Worm (Caenorhabditis elegans) whole organism, L4 larva: ENCODE results near the gene pqn-80.
A peak's percentile ranks its signal among the peaks of the same experiment; 100 is the strongest.

Source experiments
- D1046.2 ChIP-seq: fragments of 200-800 bp; sonication (Bioruptor generic); IDR thresholded peaks from 2 replicates; pipeline ENCODE4 v1.3.6; 2022; ENCODE audit warnings: missing genetic modification characterization, missing compliant biosample characterization
- F10B5.3 ChIP-seq: sonication (generic microtip); optimal IDR thresholded peaks from 2 replicates; lab custom pipeline; 2016; ENCODE audit warnings: mild to moderate bottlenecking, missing genetic modification characterization, missing compliant biosample characterization
- T20F7.1 ChIP-seq: fragments of 200-800 bp; sonication (Bioruptor generic); optimal IDR thresholded peaks from 2 replicates; lab custom pipeline; 2018; ENCODE audit warnings: mild to moderate bottlenecking, missing genetic modification characterization, missing compliant biosample characterization
- Y48G9A.11 ChIP-seq: fragments of 200-800 bp; sonication (Bioruptor generic); IDR thresholded peaks from 2 replicates; pipeline ENCODE4 v1.3.6; 2022; ENCODE audit warnings: missing genetic modification reagents, missing genetic modification characterization, missing compliant biosample characterization
- ZK546.5 ChIP-seq, 2 experiments: sonication (generic microtip); optimal IDR thresholded peaks; 2 replicates each; lab custom pipeline; 2017; ENCODE audit warnings: missing biosample characterization in 2 of 2, missing genetic modification characterization in 2 of 2
- attf-4 ChIP-seq: sonication (generic microtip); optimal IDR thresholded peaks from 3 replicates; lab custom pipeline; 2017; ENCODE audit warnings: missing biosample characterization, missing genetic modification characterization
- ceh-32 ChIP-seq: sonication (generic microtip); optimal IDR thresholded peaks from 2 replicates; lab custom pipeline; 2016; ENCODE audit warnings: mild to moderate bottlenecking, missing genetic modification characterization, missing compliant biosample characterization; ENCODE audit not compliant: poor library complexity
- ceh-62 ChIP-seq: sonication (generic microtip); optimal IDR thresholded peaks from 2 replicates; lab custom pipeline; 2017; ENCODE audit warnings: missing biosample characterization, missing genetic modification characterization
- ces-1 ChIP-seq: fragments of 150-350 bp; sonication (generic microtip); optimal IDR thresholded peaks from 4 replicates; lab custom pipeline; 2014; ENCODE audit warnings: missing biosample characterization, missing genetic modification reagents, missing genetic modification characterization
- ctbp-1 ChIP-seq: fragments of 200-800 bp; sonication (Bioruptor generic); IDR thresholded peaks from 2 replicates; pipeline ENCODE4 v1.3.6; 2022; ENCODE audit warnings: missing genetic modification reagents, missing genetic modification characterization, missing compliant biosample characterization
- daf-12 ChIP-seq: fragments of 150-350 bp; optimal IDR thresholded peaks from 2 replicates; lab custom pipeline; 2014; ENCODE audit warnings: missing biosample characterization, missing genetic modification reagents, missing genetic modification characterization
- daf-8 ChIP-seq: fragments of 200-800 bp; sonication (Bioruptor generic); IDR thresholded peaks from 2 replicates; pipeline ENCODE4 v1.3.6; 2022; ENCODE audit warnings: missing genetic modification characterization, missing compliant biosample characterization
- dmd-6 ChIP-seq: fragments of 200-800 bp; sonication (Bioruptor generic); IDR thresholded peaks from 2 replicates; pipeline ENCODE4 v1.3.6; 2022; ENCODE audit warnings: missing genetic modification reagents, missing genetic modification characterization, missing compliant biosample characterization
- dmd-8 ChIP-seq: fragments of 200-800 bp; sonication (Bioruptor generic); IDR thresholded peaks from 2 replicates; pipeline ENCODE4 v1.3.6; 2022; ENCODE audit warnings: missing genetic modification characterization, missing compliant biosample characterization
- dmd-9 ChIP-seq: fragments of 200-800 bp; sonication (Bioruptor generic); IDR thresholded peaks from 2 replicates; pipeline ENCODE4 v1.3.6; 2022; ENCODE audit warnings: missing genetic modification reagents, missing genetic modification characterization, missing compliant biosample characterization
- dpl-1 ChIP-seq: fragments of 150-350 bp; optimal IDR thresholded peaks from 2 replicates; lab custom pipeline; 2014; ENCODE audit warnings: missing biosample characterization, missing genetic modification reagents, missing genetic modification characterization
- duxl-1 ChIP-seq: sonication (generic microtip); optimal IDR thresholded peaks from 2 replicates; lab custom pipeline; 2016; ENCODE audit warnings: mild to moderate bottlenecking, missing genetic modification characterization, moderate library complexity, missing compliant biosample characterization; ENCODE audit not compliant: poor library complexity
- hif-1 ChIP-seq, 2 experiments: sonication (generic microtip); optimal IDR thresholded peaks; 2 replicates each; lab custom pipeline; 2016 to 2017; ENCODE audit warnings: missing compliant biosample characterization in 2 of 2, missing genetic modification characterization in 2 of 2, missing genetic modification reagents in 2 of 2, missing genotype in 2 of 2, mild to moderate bottlenecking in 1 of 2
- hlh-11 ChIP-seq: fragments of 200-800 bp; sonication (Bioruptor generic); optimal IDR thresholded peaks from 2 replicates; lab custom pipeline; 2018; ENCODE audit warnings: mild to moderate bottlenecking, missing genetic modification characterization, missing compliant biosample characterization
- hlh-30 ChIP-seq: sonication (generic microtip); optimal IDR thresholded peaks from 2 replicates; lab custom pipeline; 2017; ENCODE audit warnings: antibody characterized with exemption, mild to moderate bottlenecking, missing genetic modification characterization, missing compliant biosample characterization; ENCODE audit not compliant: insufficient read depth
- jun-1 ChIP-seq: fragments of 150-350 bp; optimal IDR thresholded peaks from 2 replicates; lab custom pipeline; 2014; ENCODE audit warnings: missing biosample characterization, missing genetic modification reagents, missing genetic modification characterization
- lim-7 ChIP-seq: fragments of 200-800 bp; sonication (Bioruptor generic); IDR thresholded peaks from 2 replicates; pipeline ENCODE4 v1.3.6; 2022; ENCODE audit warnings: missing genetic modification characterization, missing compliant biosample characterization
- lin-13 ChIP-seq: fragments of 150-350 bp; optimal IDR thresholded peaks from 2 replicates; lab custom pipeline; 2014; ENCODE audit warnings: missing biosample characterization, missing genetic modification reagents, missing genetic modification characterization
- lin-15B ChIP-seq: fragments of 150-350 bp; sonication (generic microtip); optimal IDR thresholded peaks from 3 replicates; lab custom pipeline; 2014; ENCODE audit warnings: missing biosample characterization, missing genetic modification characterization
- lin-38 ChIP-seq: fragments of 200-800 bp; sonication (Bioruptor generic); IDR thresholded peaks from 2 replicates; pipeline ENCODE4 v1.3.6; 2022; ENCODE audit warnings: missing genetic modification reagents, missing genetic modification characterization, missing compliant biosample characterization
- lin-39 ChIP-seq: fragments of 150-350 bp; optimal IDR thresholded peaks from 2 replicates; lab custom pipeline; 2014; ENCODE audit warnings: missing biosample characterization, missing genetic modification reagents, missing genetic modification characterization
- lir-3 ChIP-seq: sonication (generic microtip); optimal IDR thresholded peaks from 2 replicates; lab custom pipeline; 2016; ENCODE audit warnings: mild to moderate bottlenecking, missing genetic modification characterization, missing compliant biosample characterization
- lsy-2 ChIP-seq, 2 experiments: fragments of 150-350 bp in 1 of 2; sonication (generic microtip) in 1 of 2; optimal IDR thresholded peaks; 2 replicates each; lab custom pipeline; 2014 to 2017; ENCODE audit warnings: missing biosample characterization in 2 of 2, missing genetic modification characterization in 2 of 2
- madf-5 ChIP-seq, 2 experiments: fragments of 200-800 bp; sonication (Bioruptor generic); IDR thresholded peaks; 2 replicates each; pipeline ENCODE4 v1.3.6; 2022; ENCODE audit warnings: missing compliant biosample characterization in 2 of 2, missing genetic modification characterization in 2 of 2
- madf-9 ChIP-seq: fragments of 200-800 bp; sonication (Bioruptor generic); conservative IDR thresholded peaks from 2 replicates; pipeline ENCODE4 v1.3.6; 2022; ENCODE audit warnings: missing genetic modification reagents, missing genetic modification characterization, missing compliant biosample characterization
- mep-1 ChIP-seq: fragments of 150-350 bp; sonication (generic microtip); optimal IDR thresholded peaks from 3 replicates; lab custom pipeline; 2014; ENCODE audit warnings: missing biosample characterization, missing genetic modification characterization
- nhr-10 ChIP-seq: fragments of 150-350 bp; optimal IDR thresholded peaks from 2 replicates; lab custom pipeline; 2014; ENCODE audit warnings: missing biosample characterization, missing genetic modification characterization
- nhr-102 ChIP-seq: sonication (generic microtip); optimal IDR thresholded peaks from 2 replicates; lab custom pipeline; 2016; ENCODE audit warnings: mild to moderate bottlenecking, missing genetic modification characterization, moderate library complexity, missing compliant biosample characterization
- nhr-111 ChIP-seq: fragments of 200-800 bp; sonication (Bioruptor generic); optimal IDR thresholded peaks from 2 replicates; lab custom pipeline; 2018; ENCODE audit warnings: mild to moderate bottlenecking, missing genetic modification characterization, missing compliant biosample characterization
- nhr-237 ChIP-seq: sonication (generic microtip); optimal IDR thresholded peaks from 2 replicates; lab custom pipeline; 2017; ENCODE audit warnings: missing biosample characterization, missing genetic modification characterization
- nhr-41 ChIP-seq: fragments of 200-800 bp; sonication (Bioruptor generic); IDR thresholded peaks from 2 replicates; pipeline ENCODE4 v1.3.6; 2022; ENCODE audit warnings: missing genetic modification reagents, missing genetic modification characterization, missing compliant biosample characterization
- nhr-76 ChIP-seq: fragments of 150-350 bp; optimal IDR thresholded peaks from 2 replicates; lab custom pipeline; 2014; ENCODE audit warnings: missing biosample characterization, missing genetic modification characterization
- nhr-77 ChIP-seq: fragments of 150-350 bp; optimal IDR thresholded peaks from 2 replicates; lab custom pipeline; 2014; ENCODE audit warnings: missing biosample characterization, missing genetic modification characterization
- pqm-1 ChIP-seq: sonication (generic microtip); optimal IDR thresholded peaks from 2 replicates; lab custom pipeline; 2017; ENCODE audit warnings: missing biosample characterization, missing genetic modification characterization
- set-16 ChIP-seq: fragments of 200-800 bp; sonication (Bioruptor generic); IDR thresholded peaks from 2 replicates; pipeline ENCODE4 v1.3.6; 2022; ENCODE audit warnings: missing genetic modification reagents, missing genetic modification characterization, missing compliant biosample characterization
- skn-1 ChIP-seq: fragments of 150-350 bp; optimal IDR thresholded peaks from 2 replicates; lab custom pipeline; 2014; ENCODE audit warnings: missing biosample characterization, missing genetic modification characterization
- snpc-4 ChIP-seq: fragments of 150-350 bp; optimal IDR thresholded peaks from 2 replicates; lab custom pipeline; 2014; ENCODE audit warnings: missing biosample characterization, missing genetic modification characterization
- spr-3 ChIP-seq: fragments of 200-800 bp; sonication (Bioruptor generic); optimal IDR thresholded peaks from 2 replicates; lab custom pipeline; 2018; ENCODE audit warnings: mild to moderate bottlenecking, missing genetic modification characterization, missing compliant biosample characterization
- tag-97 ChIP-seq: fragments of 200-800 bp; sonication (Bioruptor generic); IDR thresholded peaks from 2 replicates; pipeline ENCODE4 v1.3.6; 2022; ENCODE audit warnings: missing genetic modification characterization, missing compliant biosample characterization
- unc-130 ChIP-seq: sonication (generic microtip); optimal IDR thresholded peaks from 2 replicates; lab custom pipeline; 2016; ENCODE audit warnings: missing genetic modification reagents, missing genetic modification characterization, missing compliant biosample characterization
- unc-39 ChIP-seq: sonication (generic microtip); optimal IDR thresholded peaks from 2 replicates; lab custom pipeline; 2017; ENCODE audit warnings: missing biosample characterization, missing genetic modification characterization
- zfp-2 ChIP-seq: sonication (generic microtip); optimal IDR thresholded peaks from 2 replicates; lab custom pipeline; 2016; ENCODE audit warnings: mild to moderate bottlenecking, missing genetic modification characterization, missing compliant biosample characterization
- zfp-3 ChIP-seq: fragments of 200-800 bp; sonication (Bioruptor generic); conservative IDR thresholded peaks from 2 replicates; pipeline ENCODE4 v1.3.6; 2022; ENCODE audit warnings: missing genetic modification reagents, missing genetic modification characterization, missing compliant biosample characterization
- ztf-7 ChIP-seq: fragments of 150-350 bp; optimal IDR thresholded peaks from 2 replicates; lab custom pipeline; 2014; ENCODE audit warnings: missing biosample characterization, missing genetic modification characterization

Gene pqn-80

ce11 chrIII:12598418-12599330, 27.7 kb upstream of the pqn-80 start (continued):
- peak; percentile 23; the same call in 1 of the 2 replicates for TF ChIP-seq nhr-41 (GFP tag; lab: Robert Waterston, UW)
- peak; percentile 70 for TF ChIP-seq nhr-77
- peak; percentile 51 for TF ChIP-seq zfp-2 (tag; lab: Kevin White, UChicago)
- TF ChIP-seq skn-1 (tag; lab: Kevin White, UChicago) = no peak
- TF ChIP-seq dmd-9 (GFP tag; lab: Robert Waterston, UW) = peak; percentile 42; the same call in 1 of the 2 replicates
- TF ChIP-seq zfp-3 (GFP tag; lab: Robert Waterston, UW) = peak; percentile 86
- no peak for TF ChIP-seq daf-12 (tag; lab: Kevin White, UChicago)
- TF ChIP-seq daf-8 (GFP tag; lab: Robert Waterston, UW) = no peak
- TF ChIP-seq dpl-1 = peak; percentile 81
- TF ChIP-seq dmd-8 (GFP tag; lab: Robert Waterston, UW) = peak; percentile 69; the same call in 1 of the 2 replicates
- TF ChIP-seq hlh-11 (tag; lab: Kevin White, UChicago) = peak; percentile 75
- TF ChIP-seq hlh-30 (tag; lab: Kevin White, UChicago) = peak; percentile 99
- TF ChIP-seq ces-1 (GFP tag; lab: Kevin White, UChicago) = no peak
- no peak for TF ChIP-seq nhr-237
- no peak for TF ChIP-seq ZK546.5 (tag; optimal IDR thresholded peaks at IDR 0.05; lab: Kevin White, UChicago)
- peak; percentile 55; the same call in 1 of the 2 replicates for TF ChIP-seq madf-9
- TF ChIP-seq unc-130 (GFP tag; lab: Kevin White, UChicago) = peak; percentile 25
- peak; percentile 13 to 24; a peak in 1 of 4 replicates for TF ChIP-seq madf-5 (GFP tag; IDR thresholded peaks at IDR 0.05; lab: Robert Waterston, UW)
- TF ChIP-seq mep-1 = peak; percentile 76
- TF ChIP-seq lsy-2 (tag; optimal IDR thresholded peaks at IDR 0.05; lab: Kevin White, UChicago) = peak; percentile 94 to 99
- no peak for TF ChIP-seq pqm-1
- peak; percentile 59 for TF ChIP-seq T20F7.1 (GFP tag; lab: Kevin White, UChicago)
- no peak for TF ChIP-seq snpc-4 (tag; lab: Kevin White, UChicago)
- no peak for TF ChIP-seq lir-3 (tag; lab: Kevin White, UChicago)
- peak; percentile 68 for TF ChIP-seq nhr-111 (GFP tag; lab: Kevin White, UChicago)
- no peak for TF ChIP-seq spr-3 (GFP tag; lab: Kevin White, UChicago)
- peak; percentile 65 for TF ChIP-seq Y48G9A.11 (GFP tag; lab: Robert Waterston, UW)
- peak; percentile 29 for TF ChIP-seq nhr-102 (tag; lab: Kevin White, UChicago)
- no peak for TF ChIP-seq unc-39
- 0 out of 2 replicates have a peak, but pooled peaks have one; percentile 16 for TF ChIP-seq D1046.2
- TF ChIP-seq set-16 = peak; percentile 33; the same call in 1 of the 2 replicates
- no peak for TF ChIP-seq ceh-32
- TF ChIP-seq ceh-62 = no peak
- no peak for TF ChIP-seq jun-1
- TF ChIP-seq lin-38 = peak; percentile 76
- peak; percentile 68 for TF ChIP-seq lim-7 (GFP tag; lab: Robert Waterston, UW)
- 0 out of 2 replicates have a peak, but pooled peaks have one; percentile 26 for TF ChIP-seq tag-97 (GFP tag; lab: Robert Waterston, UW)
- TF ChIP-seq F10B5.3 (tag; lab: Kevin White, UChicago) = peak; percentile 11
- TF ChIP-seq ctbp-1 (GFP tag; lab: Robert Waterston, UW) = peak; percentile 60
- TF ChIP-seq lin-39 (tag; lab: Kevin White, UChicago) = peak; percentile 27
- TF ChIP-seq ztf-7 (tag; lab: Kevin White, UChicago) = peak; percentile 39
- TF ChIP-seq hif-1 (tag; optimal IDR thresholded peaks at IDR 0.05; lab: Kevin White, UChicago) = peak in 1 of 2 experiments; percentile 59
- no peak for TF ChIP-seq nhr-76 (tag; lab: Kevin White, UChicago)
- TF ChIP-seq lin-13 (GFP tag; lab: Kevin White, UChicago) = peak; percentile 88
- no peak for TF ChIP-seq attf-4 (tag; lab: Kevin White, UChicago)
- peak; percentile 15 for TF ChIP-seq nhr-10
- no peak for TF ChIP-seq lin-15B (tag; lab: Kevin White, UChicago)
- TF ChIP-seq dmd-6 (GFP tag; lab: Robert Waterston, UW) = peak; percentile 67
- peak; percentile 29 for TF ChIP-seq duxl-1 (tag; lab: Kevin White, UChicago)
